Worm (Caenorhabditis elegans) whole organism, L3 larva: ENCODE data around the gene T06C12.14.
A peak's percentile ranks its signal among the peaks of the same experiment; 100 is the strongest.

Source experiments
- R02D3.7 ChIP-seq: fragments of 150-350 bp; optimal IDR thresholded peaks from 2 replicates; lab custom pipeline; 2014; ENCODE audit warnings: missing biosample characterization, missing genetic modification characterization
- ZK546.5 ChIP-seq: sonication (generic microtip); optimal IDR thresholded peaks from 2 replicates; lab custom pipeline; 2017; ENCODE audit warnings: missing biosample characterization, missing genetic modification characterization
- aly-2 ChIP-seq: fragments of 150-350 bp; optimal IDR thresholded peaks from 2 replicates; lab custom pipeline; 2014; ENCODE audit warnings: missing biosample characterization, missing genetic modification characterization
- ama-1 ChIP-seq: fragments of 150-350 bp; optimal IDR thresholded peaks from 2 replicates; lab custom pipeline; 2018
- ceh-16 ChIP-seq: sonication (generic microtip); optimal IDR thresholded peaks from 2 replicates; lab custom pipeline; 2017; ENCODE audit warnings: missing biosample characterization, missing genetic modification characterization
- ceh-28 ChIP-seq: fragments of 150-350 bp; optimal IDR thresholded peaks from 2 replicates; lab custom pipeline; 2014; ENCODE audit warnings: missing biosample characterization, missing genetic modification reagents, missing genetic modification characterization
- ceh-82 ChIP-seq: fragments of 150-350 bp; optimal IDR thresholded peaks from 2 replicates; lab custom pipeline; 2014; ENCODE audit warnings: missing biosample characterization, missing genetic modification characterization
- ceh-9 ChIP-seq: sonication (generic microtip); optimal IDR thresholded peaks from 2 replicates; lab custom pipeline; 2018; ENCODE audit warnings: missing biosample characterization, missing genetic modification characterization
- daf-12 ChIP-seq: fragments of 150-350 bp; optimal IDR thresholded peaks from 2 replicates; lab custom pipeline; 2014; ENCODE audit warnings: missing biosample characterization, missing genetic modification reagents, missing genetic modification characterization
- egl-27 ChIP-seq: sonication (generic microtip); optimal IDR thresholded peaks from 4 replicates; lab custom pipeline; 2017; ENCODE audit warnings: missing biosample characterization, missing genetic modification reagents, missing genetic modification characterization
- egl-5 ChIP-seq: fragments of 150-350 bp; optimal IDR thresholded peaks from 2 replicates; lab custom pipeline; 2017; ENCODE audit warnings: missing biosample characterization, missing genetic modification reagents, missing genetic modification characterization, inconsistent platforms
- elt-1 ChIP-seq: fragments of 150-350 bp; optimal IDR thresholded peaks from 2 replicates; lab custom pipeline; 2014; ENCODE audit warnings: missing biosample characterization, missing genetic modification characterization
- elt-2 ChIP-seq: sonication (generic microtip); optimal IDR thresholded peaks from 2 replicates; lab custom pipeline; 2016; ENCODE audit warnings: missing genetic modification reagents, mild to moderate bottlenecking, missing genetic modification characterization, missing compliant biosample characterization
- elt-3 ChIP-seq, 3 experiments: fragments of 150-350 bp in 1 of 3; sonication (generic microtip) in 2 of 3; optimal IDR thresholded peaks; 2 replicates in 2 of 3; 4 replicates in 1 of 3; lab custom pipeline; 2014 to 2017; ENCODE audit warnings: missing biosample characterization in 3 of 3, missing genetic modification characterization in 3 of 3
- eor-1 ChIP-seq, 2 experiments: fragments of 150-350 bp; optimal IDR thresholded peaks; 2 replicates each; lab custom pipeline; 2014 to 2018; ENCODE audit warnings: missing biosample characterization in 2 of 2, missing genetic modification characterization in 2 of 2
- fkh-10 ChIP-seq: sonication (generic microtip); optimal IDR thresholded peaks from 2 replicates; lab custom pipeline; 2017; ENCODE audit warnings: missing biosample characterization, missing genetic modification reagents, missing genetic modification characterization
- fkh-2 ChIP-seq: fragments of 150-350 bp; optimal IDR thresholded peaks from 2 replicates; lab custom pipeline; 2014; ENCODE audit warnings: missing biosample characterization, missing genetic modification reagents, missing genetic modification characterization
- fos-1 ChIP-seq: fragments of 150-350 bp; optimal IDR thresholded peaks from 2 replicates; lab custom pipeline; 2014; ENCODE audit warnings: missing biosample characterization, missing genetic modification characterization
- hmg-11 ChIP-seq: sonication (generic microtip); optimal IDR thresholded peaks from 2 replicates; lab custom pipeline; 2016; ENCODE audit warnings: missing genetic modification characterization, missing compliant biosample characterization
- jun-1 ChIP-seq: fragments of 150-350 bp; optimal IDR thresholded peaks from 2 replicates; lab custom pipeline; 2014; ENCODE audit warnings: missing biosample characterization, missing genetic modification reagents, missing genetic modification characterization
- lin-15B ChIP-seq: fragments of 150-350 bp; optimal IDR thresholded peaks from 2 replicates; lab custom pipeline; 2014; ENCODE audit warnings: missing biosample characterization, missing genetic modification characterization
- lsy-12 ChIP-seq: sonication (generic microtip); optimal IDR thresholded peaks from 2 replicates; lab custom pipeline; 2016; ENCODE audit warnings: mild to moderate bottlenecking, missing genetic modification characterization, missing compliant biosample characterization
- mdl-1 ChIP-seq: fragments of 150-350 bp; optimal IDR thresholded peaks from 2 replicates; lab custom pipeline; 2014; ENCODE audit warnings: missing biosample characterization, missing genetic modification characterization
- mml-1 ChIP-seq: fragments of 150-350 bp; sonication (generic microtip); optimal IDR thresholded peaks from 3 replicates; lab custom pipeline; 2014; ENCODE audit warnings: missing biosample characterization, missing genetic modification characterization
- nfya-1 ChIP-seq: sonication (generic microtip); optimal IDR thresholded peaks from 2 replicates; lab custom pipeline; 2017; ENCODE audit warnings: missing genetic modification characterization, mild to moderate bottlenecking, missing compliant biosample characterization, antibody characterized with exemption, moderate library complexity; ENCODE audit not compliant: insufficient read depth
- nhr-11 ChIP-seq: fragments of 150-350 bp; optimal IDR thresholded peaks from 2 replicates; lab custom pipeline; 2014; ENCODE audit warnings: missing biosample characterization, missing genetic modification characterization
- nhr-12 ChIP-seq: fragments of 150-350 bp; optimal IDR thresholded peaks from 2 replicates; lab custom pipeline; 2014; ENCODE audit warnings: missing biosample characterization, missing genetic modification characterization
- nhr-23 ChIP-seq: fragments of 150-350 bp; optimal IDR thresholded peaks from 2 replicates; lab custom pipeline; 2014; ENCODE audit warnings: missing biosample characterization, missing genetic modification reagents, missing genetic modification characterization
- nhr-237 ChIP-seq: fragments of 150-350 bp; optimal IDR thresholded peaks from 2 replicates; lab custom pipeline; 2014; ENCODE audit warnings: missing biosample characterization, missing genetic modification characterization
- nhr-25 ChIP-seq: sonication (generic microtip); optimal IDR thresholded peaks from 2 replicates; lab custom pipeline; 2017; ENCODE audit warnings: missing biosample characterization, missing genetic modification characterization
- nhr-28 ChIP-seq: fragments of 150-350 bp; optimal IDR thresholded peaks from 2 replicates; lab custom pipeline; 2014; ENCODE audit warnings: missing biosample characterization, missing genetic modification characterization
- nhr-43 ChIP-seq: sonication (generic microtip); optimal IDR thresholded peaks from 2 replicates; lab custom pipeline; 2016; ENCODE audit warnings: mild to moderate bottlenecking, missing genetic modification characterization, missing compliant biosample characterization; ENCODE audit not compliant: poor library complexity, severe bottlenecking
- nhr-67 ChIP-seq: fragments of 150-350 bp; optimal IDR thresholded peaks from 2 replicates; lab custom pipeline; 2014; ENCODE audit warnings: missing biosample characterization, missing genetic modification characterization
- nhr-76 ChIP-seq: fragments of 150-350 bp; sonication (generic microtip); optimal IDR thresholded peaks from 5 replicates; lab custom pipeline; 2014; ENCODE audit warnings: missing biosample characterization, missing genetic modification characterization
- nhr-77 ChIP-seq: fragments of 150-350 bp; optimal IDR thresholded peaks from 2 replicates; lab custom pipeline; 2014; ENCODE audit warnings: missing biosample characterization, missing genetic modification characterization
- pha-4 ChIP-seq: fragments of 150-350 bp; optimal IDR thresholded peaks from 2 replicates; lab custom pipeline; 2014; ENCODE audit warnings: missing biosample characterization, missing genetic modification reagents, missing genetic modification characterization
- pqm-1 ChIP-seq: fragments of 150-350 bp; optimal IDR thresholded peaks from 2 replicates; lab custom pipeline; 2017; ENCODE audit warnings: missing biosample characterization, missing genetic modification characterization, inconsistent platforms
- snpc-4 ChIP-seq: fragments of 150-350 bp; optimal IDR thresholded peaks from 2 replicates; lab custom pipeline; 2014; ENCODE audit warnings: missing biosample characterization, missing genetic modification characterization
- tbx-2 ChIP-seq: sonication (generic microtip); optimal IDR thresholded peaks from 2 replicates; lab custom pipeline; 2016; ENCODE audit warnings: mild to moderate bottlenecking, missing genetic modification characterization, missing compliant biosample characterization
- unc-39 ChIP-seq: sonication (generic microtip); optimal IDR thresholded peaks from 4 replicates; lab custom pipeline; 2017; ENCODE audit warnings: missing biosample characterization, missing genetic modification characterization
- unc-62 ChIP-seq: fragments of 150-350 bp; sonication (generic microtip); optimal IDR thresholded peaks from 4 replicates; lab custom pipeline; 2014; ENCODE audit warnings: missing biosample characterization, missing genetic modification reagents, missing genetic modification characterization
- zag-1 ChIP-seq: fragments of 150-350 bp; optimal IDR thresholded peaks from 2 replicates; lab custom pipeline; 2014; ENCODE audit warnings: missing biosample characterization, missing genetic modification characterization
- ztf-11 ChIP-seq: fragments of 150-350 bp; optimal IDR thresholded peaks from 2 replicates; lab custom pipeline; 2014; ENCODE audit warnings: missing biosample characterization, missing genetic modification characterization

Gene T06C12.14

DNA sequence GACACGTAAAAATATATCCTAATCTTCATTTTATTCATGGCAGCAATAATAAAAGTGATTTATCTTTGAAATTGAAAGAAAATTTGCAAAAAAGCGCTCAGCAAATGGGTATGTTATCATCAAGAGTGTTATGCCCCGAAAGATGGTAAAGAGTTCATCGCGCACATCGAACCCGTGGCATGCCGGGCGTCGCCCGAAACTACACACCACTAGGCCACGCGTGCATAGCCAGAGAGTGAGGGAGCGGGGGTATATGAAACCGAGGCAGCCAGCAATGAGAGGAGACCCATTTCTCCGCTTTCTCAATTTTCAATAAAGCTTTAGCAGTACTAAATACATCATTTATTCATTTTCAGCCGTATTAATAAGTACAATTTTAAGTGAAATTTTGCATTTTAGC, 26.0 kb upstream of the T06C12.14 start (continued):
- no peak for TF ChIP-seq nhr-76 (tag; lab: Kevin White, UChicago)
- TF ChIP-seq tbx-2: no peak
- TF ChIP-seq hmg-11 (tag; lab: Kevin White, UChicago): no peak
- TF ChIP-seq egl-27 (tag; lab: Kevin White, UChicago): no peak
- peak; percentile 13 for TF ChIP-seq ceh-16 (tag; lab: Kevin White, UChicago)
- peak; percentile 36 for TF ChIP-seq lin-15B (tag; lab: Kevin White, UChicago)
- no peak for TF ChIP-seq ZK546.5
- no peak for TF ChIP-seq nhr-12 (tag; lab: Kevin White, UChicago)

DNA sequence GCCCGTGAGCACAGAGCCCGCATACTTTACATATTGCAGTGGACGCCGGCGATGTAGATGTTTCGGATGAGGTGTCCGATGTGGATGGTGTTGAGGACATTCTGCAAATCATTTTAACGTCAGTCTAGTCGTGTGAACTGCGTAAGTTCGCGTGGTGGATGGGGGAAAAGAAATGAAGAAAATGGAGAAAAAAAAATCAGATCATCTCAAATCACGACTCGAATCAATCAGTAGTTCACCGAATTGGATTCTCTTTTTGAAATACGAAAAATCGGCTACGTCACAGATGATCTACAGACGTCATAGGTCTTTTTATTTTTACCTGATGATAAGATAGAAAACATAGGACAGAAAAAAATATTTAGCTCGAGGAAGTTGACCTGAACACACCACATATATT, 23.5 kb upstream of the T06C12.14 start, which contains the start of gene nhr-102:
TSS of gene nhr-102 (minus strand) at position 101 of the 400 bp plus-strand sequence.
- no peak for TF ChIP-seq fos-1 (tag; lab: Kevin White, UChicago)
- peak; percentile 25 for TF ChIP-seq elt-2 (tag; lab: Kevin White, UChicago)

DNA sequence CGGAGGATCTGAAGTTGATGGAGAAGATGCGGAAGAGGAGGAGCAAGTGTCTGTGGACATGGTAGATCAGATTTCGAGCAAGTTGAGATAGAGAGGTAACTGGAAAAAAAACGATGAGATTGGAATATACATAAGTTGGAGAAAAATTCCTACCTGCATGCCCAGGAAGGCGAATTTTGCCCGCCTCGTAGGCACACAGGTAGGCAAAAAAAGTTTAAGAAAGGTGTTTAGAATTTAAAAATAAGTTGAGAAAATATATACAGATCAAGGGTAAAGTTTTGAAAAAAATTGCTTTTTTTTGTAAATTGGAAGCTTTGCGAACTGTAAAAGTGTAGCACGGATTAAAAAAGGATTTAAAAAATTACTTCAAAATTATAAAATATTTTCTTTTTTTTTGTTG, 20.3 kb upstream of the T06C12.14 start, which contains the start of gene nhr-84:
TSS of gene nhr-84 (minus strand) at position 101 of the 400 bp plus-strand sequence.
- no peak for TF ChIP-seq fkh-10 (GFP tag; lab: Kevin White, UChicago)
- TF ChIP-seq tbx-2: no peak

ce11 chrV:15880033-15880432, 19.8 kb upstream of the T06C12.14 start:
- TF ChIP-seq ztf-11 (tag; lab: Kevin White, UChicago) (no peak), jun-1 (tag; lab: Kevin White, UChicago) (no peak), pha-4 (tag; lab: Kevin White, UChicago) (peak; percentile 26), nhr-237 (tag; lab: Kevin White, UChicago) (no peak), lsy-12 (tag; lab: Kevin White, UChicago) (no peak), pqm-1 (tag; lab: Kevin White, UChicago) (peak; percentile 66), elt-2 (tag; lab: Kevin White, UChicago) (peak; percentile 52), nhr-28 (tag; lab: Kevin White, UChicago) (no peak), lin-15B (tag; lab: Kevin White, UChicago) (no peak)

DNA sequence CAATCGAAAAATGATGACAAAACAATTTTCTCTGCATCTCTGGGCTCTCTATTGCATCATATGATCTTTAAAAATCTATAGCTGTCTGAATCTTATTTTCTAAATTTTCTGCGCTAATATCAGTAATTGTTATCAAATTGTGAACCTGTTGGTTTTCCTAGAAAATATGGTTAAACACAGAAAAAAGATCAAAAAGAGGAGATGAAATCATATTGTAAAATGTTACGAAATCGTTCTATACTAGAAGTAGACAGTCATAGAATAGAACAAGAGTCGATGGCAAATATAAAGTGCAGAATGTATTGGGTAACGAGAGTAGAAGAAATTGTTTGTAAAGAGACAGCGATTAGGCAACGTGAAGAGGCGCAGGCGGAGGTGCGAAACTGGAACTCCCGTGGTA, 19.1 kb upstream of the T06C12.14 start:
- TF ChIP-seq unc-62 (GFP tag; lab: Kevin White, UChicago) (no peak), nhr-23 (no peak), nhr-76 (tag; lab: Kevin White, UChicago) (no peak), fkh-10 (GFP tag; lab: Kevin White, UChicago) (no peak), zag-1 (tag; lab: Kevin White, UChicago) (no peak), ztf-11 (tag; lab: Kevin White, UChicago) (no peak), egl-5 (tag; lab: Kevin White, UChicago) (no peak), elt-3 (tag; optimal IDR thresholded peaks at IDR 0.05; lab: Kevin White, UChicago) (peak in 1 of 3 experiments; percentile 8), fkh-2 (tag; lab: Kevin White, UChicago) (no peak), tbx-2 (no peak), eor-1 (tag; optimal IDR thresholded peaks at IDR 0.05; lab: Kevin White, UChicago) (no peak), R02D3.7 (tag; lab: Kevin White, UChicago) (no peak), nhr-67 (tag; lab: Kevin White, UChicago) (no peak), ceh-9 (no peak), lin-15B (tag; lab: Kevin White, UChicago) (peak; percentile 15), nhr-11 (no peak), elt-1 (no peak), mdl-1 (tag; lab: Kevin White, UChicago) (no peak), daf-12 (tag; lab: Kevin White, UChicago) (no peak), nfya-1 (tag; lab: Kevin White, UChicago) (peak; percentile 18), snpc-4 (tag; lab: Kevin White, UChicago) (no peak), nhr-77 (tag; lab: Kevin White, UChicago) (no peak), lsy-12 (tag; lab: Kevin White, UChicago) (no peak), fos-1 (tag; lab: Kevin White, UChicago) (no peak), hmg-11 (tag; lab: Kevin White, UChicago) (peak; percentile 34), ceh-82 (tag; lab: Kevin White, UChicago) (no peak), ceh-28 (tag; lab: Kevin White, UChicago) (peak; percentile 68), nhr-237 (tag; lab: Kevin White, UChicago) (no peak), nhr-28 (tag; lab: Kevin White, UChicago) (no peak), elt-2 (tag; lab: Kevin White, UChicago) (peak; percentile 76), mml-1 (tag; lab: Kevin White, UChicago) (no peak), nhr-43 (tag; lab: Kevin White, UChicago) (no peak), aly-2 (tag; lab: Kevin White, UChicago) (no peak), nhr-12 (tag; lab: Kevin White, UChicago) (no peak), pqm-1 (tag; lab: Kevin White, UChicago) (peak; percentile 62), nhr-25 (peak; percentile 36), unc-39 (tag; lab: Kevin White, UChicago) (no peak), egl-27 (tag; lab: Kevin White, UChicago) (peak; percentile 63), ceh-16 (tag; lab: Kevin White, UChicago) (no peak), ama-1 (no peak), jun-1 (tag; lab: Kevin White, UChicago) (peak; percentile 69)
